Fruit fly (Drosophila melanogaster): ENCODE measurements around the gene CG5781.

dm6 chr2L:12712255-12712654 lies 15.1 kb upstream of the CG5781 start:
- TF ChIP-seq CG8478 (optimal IDR thresholded peaks at IDR 0.05): no peak
- no peak for TF ChIP-seq CTCF (optimal IDR thresholded peaks at IDR 0.05)
